Worm (Caenorhabditis elegans) whole organism, mixed stage, embryonic: Measurements from ENCODE around the gene ZK899.3.

Experiments
- lin-13 ChIP-seq: fragments of 150-350 bp; optimal IDR thresholded peaks from 2 replicates; lab custom pipeline; 2014; ENCODE audit warnings: missing biosample characterization, missing genetic modification characterization
- mep-1 ChIP-seq: fragments of 150-350 bp; optimal IDR thresholded peaks from 2 replicates; lab custom pipeline; 2017; ENCODE audit warnings: missing biosample characterization, missing genetic modification reagents, missing genetic modification characterization, inconsistent platforms
- nhr-237 ChIP-seq: fragments of 150-350 bp; optimal IDR thresholded peaks from 2 replicates; lab custom pipeline; 2014; ENCODE audit warnings: missing biosample characterization, missing genetic modification characterization
- snpc-4 ChIP-seq: fragments of 150-350 bp; optimal IDR thresholded peaks from 2 replicates; lab custom pipeline; 2014; ENCODE audit warnings: missing biosample characterization, missing genetic modification characterization
- ztf-11 ChIP-seq: fragments of 150-350 bp; optimal IDR thresholded peaks from 2 replicates; lab custom pipeline; 2014; ENCODE audit warnings: missing biosample characterization, missing genetic modification characterization

DNA sequence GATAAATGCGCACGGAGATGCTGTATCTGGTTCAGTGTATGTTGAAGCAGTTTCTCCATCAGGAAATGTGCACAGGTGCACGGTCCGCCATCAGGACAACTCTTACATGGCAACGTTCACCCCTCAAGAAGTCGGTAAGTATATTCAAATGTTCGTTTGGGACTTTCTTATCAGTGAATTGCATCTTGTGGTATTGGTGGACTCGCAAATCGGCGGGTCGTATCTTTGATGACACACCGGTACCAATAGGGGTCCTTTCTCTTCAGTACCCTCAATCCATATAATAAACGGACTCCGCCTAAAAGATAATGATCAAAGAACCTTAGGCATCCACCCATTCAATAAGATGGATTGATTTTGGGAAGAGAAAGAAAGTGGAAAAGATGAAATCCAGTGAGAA lies 47.0 kb upstream of the ZK899.3 start:
- TF ChIP-seq ztf-11 (tag; lab: Kevin White, UChicago) (no peak), nhr-237 (tag; lab: Kevin White, UChicago) (no peak), lin-13 (no peak), snpc-4 (tag; lab: Kevin White, UChicago) (no peak), mep-1 (tag; lab: Kevin White, UChicago) (no peak)
